Worm (Caenorhabditis elegans) whole organism, mixed stage, embryonic: ENCODE data around the gene srh-71.

Experiments
- M03D4.4 ChIP-seq: sonication (generic microtip); optimal IDR thresholded peaks from 2 replicates; lab custom pipeline; 2017; ENCODE audit warnings: mild to moderate bottlenecking, missing genetic modification characterization, missing compliant biosample characterization
- bed-3 ChIP-seq: fragments of 200-800 bp; sonication (Bioruptor generic); optimal IDR thresholded peaks from 3 replicates; lab custom pipeline; 2018; ENCODE audit warnings: mild to moderate bottlenecking, missing genetic modification characterization, moderate library complexity, missing compliant biosample characterization
- blmp-1 ChIP-seq: fragments of 150-350 bp; optimal IDR thresholded peaks from 2 replicates; lab custom pipeline; 2014; ENCODE audit warnings: missing biosample characterization, missing genetic modification characterization
- ceh-39 ChIP-seq: fragments of 150-350 bp; optimal IDR thresholded peaks from 2 replicates; lab custom pipeline; 2014; ENCODE audit warnings: missing biosample characterization, missing genetic modification characterization
- ceh-43 ChIP-seq: fragments of 200-800 bp; sonication (Bioruptor generic); optimal IDR thresholded peaks from 2 replicates; lab custom pipeline; 2018; ENCODE audit warnings: mild to moderate bottlenecking, missing genetic modification characterization, moderate library complexity, missing compliant biosample characterization
- ceh-83 ChIP-seq: fragments of 200-800 bp; sonication (Bioruptor generic); optimal IDR thresholded peaks from 2 replicates; lab custom pipeline; 2018; ENCODE audit warnings: mild to moderate bottlenecking, missing genetic modification characterization, missing compliant biosample characterization
- ces-1 ChIP-seq: fragments of 150-350 bp; optimal IDR thresholded peaks from 2 replicates; lab custom pipeline; 2014; ENCODE audit warnings: missing biosample characterization, missing genetic modification reagents, missing genetic modification characterization
- cnd-1 ChIP-seq: fragments of 200-800 bp; sonication (Bioruptor generic); optimal IDR thresholded peaks from 2 replicates; lab custom pipeline; 2018; ENCODE audit warnings: mild to moderate bottlenecking, missing genetic modification characterization, missing compliant biosample characterization
- drap-1 ChIP-seq: fragments of 200-800 bp; sonication (Bioruptor generic); optimal IDR thresholded peaks from 3 replicates; lab custom pipeline; 2018; ENCODE audit warnings: mild to moderate bottlenecking, missing genetic modification characterization, missing compliant biosample characterization
- elt-1 ChIP-seq: sonication (generic microtip); optimal IDR thresholded peaks from 2 replicates; lab custom pipeline; 2017; ENCODE audit warnings: missing genetic modification characterization, mild to moderate bottlenecking, missing compliant biosample characterization, antibody characterized with exemption, moderate library complexity, borderline replicate concordance; ENCODE audit not compliant: insufficient read depth
- elt-3 ChIP-seq: fragments of 150-350 bp; optimal IDR thresholded peaks from 2 replicates; lab custom pipeline; 2014; ENCODE audit warnings: missing biosample characterization, missing genetic modification characterization
- flh-1 ChIP-seq: fragments of 200-800 bp; sonication (Bioruptor generic); optimal IDR thresholded peaks from 2 replicates; lab custom pipeline; 2018; ENCODE audit warnings: mild to moderate bottlenecking, missing genetic modification characterization, moderate library complexity, missing compliant biosample characterization
- ham-2 ChIP-seq: fragments of 200-800 bp; sonication (Bioruptor generic); optimal IDR thresholded peaks from 2 replicates; lab custom pipeline; 2018; ENCODE audit warnings: mild to moderate bottlenecking, missing genetic modification characterization, missing compliant biosample characterization
- hlh-1 ChIP-seq: fragments of 150-350 bp; optimal IDR thresholded peaks from 2 replicates; lab custom pipeline; 2014; ENCODE audit warnings: missing biosample characterization, missing genetic modification reagents, missing genetic modification characterization
- lin-13 ChIP-seq: fragments of 150-350 bp; optimal IDR thresholded peaks from 2 replicates; lab custom pipeline; 2014; ENCODE audit warnings: missing biosample characterization, missing genetic modification characterization
- lsy-2 ChIP-seq: fragments of 150-350 bp; optimal IDR thresholded peaks from 2 replicates; lab custom pipeline; 2014; ENCODE audit warnings: missing biosample characterization, missing genetic modification characterization
- mab-5 ChIP-seq: fragments of 150-350 bp; optimal IDR thresholded peaks from 2 replicates; lab custom pipeline; 2014; ENCODE audit warnings: missing biosample characterization, missing genetic modification characterization
- mep-1 ChIP-seq: fragments of 150-350 bp; optimal IDR thresholded peaks from 2 replicates; lab custom pipeline; 2017; ENCODE audit warnings: missing biosample characterization, missing genetic modification reagents, missing genetic modification characterization, inconsistent platforms
- mls-2 ChIP-seq: sonication (generic microtip); optimal IDR thresholded peaks from 2 replicates; lab custom pipeline; 2016; ENCODE audit warnings: mild to moderate bottlenecking, missing genetic modification characterization, moderate library complexity, missing compliant biosample characterization
- nhr-12 ChIP-seq: fragments of 150-350 bp; optimal IDR thresholded peaks from 2 replicates; lab custom pipeline; 2014; ENCODE audit warnings: missing biosample characterization, missing genetic modification characterization
- nhr-2 ChIP-seq: fragments of 150-350 bp; optimal IDR thresholded peaks from 2 replicates; lab custom pipeline; 2014; ENCODE audit warnings: missing biosample characterization, missing genetic modification characterization
- nhr-237 ChIP-seq: fragments of 150-350 bp; optimal IDR thresholded peaks from 2 replicates; lab custom pipeline; 2014; ENCODE audit warnings: missing biosample characterization, missing genetic modification characterization
- nhr-28 ChIP-seq: fragments of 150-350 bp; optimal IDR thresholded peaks from 2 replicates; lab custom pipeline; 2014; ENCODE audit warnings: missing biosample characterization, missing genetic modification characterization
- nhr-76 ChIP-seq: sonication (generic microtip); optimal IDR thresholded peaks from 2 replicates; lab custom pipeline; 2017; ENCODE audit warnings: missing biosample characterization, missing genetic modification characterization
- pha-4 ChIP-seq: fragments of 150-350 bp; optimal IDR thresholded peaks from 2 replicates; lab custom pipeline; 2018; ENCODE audit warnings: missing biosample characterization, missing genetic modification reagents, missing genetic modification characterization
- sem-2 ChIP-seq: fragments of 200-800 bp; sonication (Bioruptor generic); optimal IDR thresholded peaks from 2 replicates; lab custom pipeline; 2018; ENCODE audit warnings: mild to moderate bottlenecking, missing genetic modification characterization, missing compliant biosample characterization
- snpc-4 ChIP-seq: fragments of 150-350 bp; optimal IDR thresholded peaks from 2 replicates; lab custom pipeline; 2014; ENCODE audit warnings: missing biosample characterization, missing genetic modification characterization
- sptf-1 ChIP-seq: sonication (generic microtip); optimal IDR thresholded peaks from 2 replicates; lab custom pipeline; 2017; ENCODE audit warnings: mild to moderate bottlenecking, missing genetic modification characterization, moderate library complexity, missing compliant biosample characterization
- tbx-8 ChIP-seq: fragments of 200-800 bp; sonication (Bioruptor generic); optimal IDR thresholded peaks from 2 replicates; lab custom pipeline; 2018; ENCODE audit warnings: mild to moderate bottlenecking, missing genetic modification characterization, moderate library complexity, missing compliant biosample characterization
- unc-120 ChIP-seq: sonication (generic microtip); optimal IDR thresholded peaks from 2 replicates; lab custom pipeline; 2017; ENCODE audit warnings: missing genetic modification characterization, missing compliant biosample characterization; ENCODE audit not compliant: poor library complexity, severe bottlenecking
- unc-39 ChIP-seq: fragments of 150-350 bp; optimal IDR thresholded peaks from 2 replicates; lab custom pipeline; 2014; ENCODE audit warnings: missing biosample characterization, missing genetic modification characterization
- unc-62 ChIP-seq: fragments of 150-350 bp; optimal IDR thresholded peaks from 2 replicates; lab custom pipeline; 2014; ENCODE audit warnings: missing biosample characterization, missing genetic modification reagents, missing genetic modification characterization
- zip-8 ChIP-seq: fragments of 150-350 bp; optimal IDR thresholded peaks from 2 replicates; lab custom pipeline; 2014; ENCODE audit warnings: missing biosample characterization, missing genetic modification characterization
- ztf-11 ChIP-seq: fragments of 150-350 bp; optimal IDR thresholded peaks from 2 replicates; lab custom pipeline; 2014; ENCODE audit warnings: missing biosample characterization, missing genetic modification characterization

srh-71 gene

DNA sequence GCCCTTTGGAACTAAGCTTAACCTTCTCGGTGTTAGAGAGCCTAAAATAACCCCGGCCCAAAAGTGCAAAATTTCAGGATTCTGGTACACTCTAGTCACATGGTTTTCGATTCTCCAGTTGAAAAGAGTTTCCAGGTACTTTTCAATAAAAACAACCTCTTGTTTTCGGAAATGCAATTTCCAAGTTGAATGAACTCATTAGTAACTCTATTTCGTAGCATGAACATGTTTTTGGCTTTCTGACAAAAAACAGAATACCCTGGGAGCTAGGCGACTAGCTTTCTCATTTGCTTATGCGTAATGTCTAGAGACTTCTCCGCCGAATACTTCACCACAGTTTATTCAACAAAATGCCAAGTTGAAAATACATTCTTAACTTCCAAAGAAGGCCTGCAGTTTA lies at the start of gene srh-71:
Gene srh-71 (plus strand): TSS at position 301 of the 400 bp plus-strand sequence.
- TF ChIP-seq elt-1 (no peak), mls-2 (no peak), hlh-1 (tag; lab: Kevin White, UChicago) (no peak), nhr-76 (no peak), pha-4 (no peak), elt-3 (no peak), blmp-1 (no peak), snpc-4 (tag; lab: Kevin White, UChicago) (no peak), drap-1 (no peak), lin-13 (tag; lab: Kevin White, UChicago) (no peak), nhr-2 (tag; lab: Kevin White, UChicago) (no peak), nhr-12 (tag; lab: Kevin White, UChicago) (no peak), unc-120 (tag; lab: Kevin White, UChicago) (no peak), bed-3 (no peak), ham-2 (no peak), ces-1 (no peak), cnd-1 (no peak), nhr-28 (tag; lab: Kevin White, UChicago) (no peak)

ce11 chrII:3076915-3077314 lies 46.4 kb upstream of the srh-71 start, which contains the start of gene Y25C1A.8:
Gene Y25C1A.8 (minus strand): TSS chrII:3076959.
- TF ChIP-seq hlh-1 (tag; lab: Kevin White, UChicago) = no peak
- TF ChIP-seq tbx-8 = peak; percentile 20
- TF ChIP-seq mep-1 (tag; lab: Kevin White, UChicago) = peak; percentile 49
- no peak for TF ChIP-seq unc-39 (tag; lab: Kevin White, UChicago)
- peak; percentile 44 for TF ChIP-seq ceh-43
- TF ChIP-seq pha-4 = peak; percentile 78
- no peak for TF ChIP-seq nhr-28 (tag; lab: Kevin White, UChicago)
- TF ChIP-seq sptf-1 (tag; lab: Kevin White, UChicago) = peak; percentile 70
- TF ChIP-seq M03D4.4 (tag; lab: Kevin White, UChicago) = no peak
- peak; percentile 31 for TF ChIP-seq elt-1
- TF ChIP-seq ceh-39 (tag; lab: Kevin White, UChicago) = no peak
- peak; percentile 30 for TF ChIP-seq unc-62 (GFP tag; lab: Kevin White, UChicago)
- peak; percentile 59 for TF ChIP-seq bed-3
- TF ChIP-seq elt-3 = no peak
- TF ChIP-seq zip-8 (tag; lab: Kevin White, UChicago) = no peak
- TF ChIP-seq nhr-237 (tag; lab: Kevin White, UChicago) = peak; percentile 26
- TF ChIP-seq mab-5 (tag; lab: Kevin White, UChicago) = no peak
- no peak for TF ChIP-seq blmp-1
- peak; percentile 70 for TF ChIP-seq lin-13 (tag; lab: Kevin White, UChicago)
- TF ChIP-seq ces-1 = peak; percentile 76
- no peak for TF ChIP-seq nhr-2 (tag; lab: Kevin White, UChicago)
- TF ChIP-seq mls-2 = peak; percentile 44
- no peak for TF ChIP-seq cnd-1
- peak; percentile 7 for TF ChIP-seq ham-2
- peak; percentile 68 for TF ChIP-seq drap-1
- TF ChIP-seq snpc-4 (tag; lab: Kevin White, UChicago) = no peak
- peak; percentile 99 for TF ChIP-seq lsy-2 (tag; lab: Kevin White, UChicago)
- TF ChIP-seq unc-120 (tag; lab: Kevin White, UChicago) = peak; percentile 10
- TF ChIP-seq ceh-83 (GFP tag; lab: Kevin White, UChicago) = peak; percentile 68

- TF ChIP-seq ztf-11 (no peak), unc-39 (tag; lab: Kevin White, UChicago) (no peak), lin-13 (tag; lab: Kevin White, UChicago) (no peak), ces-1 (no peak), zip-8 (tag; lab: Kevin White, UChicago) (no peak)
Observed at ce11 chrII:3078496-3078895, 44.8 kb upstream of the srh-71 start, which contains the start of gene copb-1. Gene copb-1 (plus strand): TSS chrII:3078796.

- TF ChIP-seq lsy-2 (tag; lab: Kevin White, UChicago) (no peak), nhr-237 (tag; lab: Kevin White, UChicago) (no peak), pha-4 (no peak), elt-3 (no peak), sem-2 (no peak), nhr-28 (tag; lab: Kevin White, UChicago) (no peak), bed-3 (no peak), tbx-8 (no peak), snpc-4 (tag; lab: Kevin White, UChicago) (no peak), unc-62 (GFP tag; lab: Kevin White, UChicago) (no peak), nhr-2 (tag; lab: Kevin White, UChicago) (no peak), nhr-12 (tag; lab: Kevin White, UChicago) (no peak), flh-1 (GFP tag; lab: Kevin White, UChicago) (no peak), ceh-83 (GFP tag; lab: Kevin White, UChicago) (no peak), cnd-1 (no peak), blmp-1 (no peak), zip-8 (tag; lab: Kevin White, UChicago) (no peak), unc-39 (tag; lab: Kevin White, UChicago) (no peak), elt-1 (no peak)
- TF ChIP-seq, all 35 proteins: peak for 0
Observed at ce11 chrII:3087134-3087533, 36.2 kb upstream of the srh-71 start.
